Worm (Caenorhabditis elegans): Measurements from ENCODE around the gene vps-53.

vps-53 gene

DNA sequence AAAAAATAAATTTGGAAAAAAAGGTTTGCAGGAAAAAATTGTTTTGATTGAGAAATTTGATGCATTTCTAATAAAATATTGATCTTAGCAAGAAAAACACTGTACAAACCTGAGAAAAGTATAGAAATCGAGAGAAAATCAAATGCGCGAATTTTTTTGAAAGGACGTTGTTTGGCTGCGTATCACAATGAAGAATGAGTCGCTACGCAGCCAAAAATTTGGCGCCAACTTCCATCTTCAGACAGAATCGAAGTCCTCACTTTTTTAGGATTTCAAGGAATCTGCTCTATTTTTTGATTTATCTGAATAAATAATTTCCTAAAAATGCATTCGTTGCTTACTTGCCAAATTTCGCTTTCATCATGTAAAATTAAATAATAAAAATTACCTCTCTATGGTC is 10.6 kb downstream of the vps-53 start:
- TF ChIP-seq unc-62 (GFP tag; optimal IDR thresholded peaks at IDR 0.05) = no peak

DNA sequence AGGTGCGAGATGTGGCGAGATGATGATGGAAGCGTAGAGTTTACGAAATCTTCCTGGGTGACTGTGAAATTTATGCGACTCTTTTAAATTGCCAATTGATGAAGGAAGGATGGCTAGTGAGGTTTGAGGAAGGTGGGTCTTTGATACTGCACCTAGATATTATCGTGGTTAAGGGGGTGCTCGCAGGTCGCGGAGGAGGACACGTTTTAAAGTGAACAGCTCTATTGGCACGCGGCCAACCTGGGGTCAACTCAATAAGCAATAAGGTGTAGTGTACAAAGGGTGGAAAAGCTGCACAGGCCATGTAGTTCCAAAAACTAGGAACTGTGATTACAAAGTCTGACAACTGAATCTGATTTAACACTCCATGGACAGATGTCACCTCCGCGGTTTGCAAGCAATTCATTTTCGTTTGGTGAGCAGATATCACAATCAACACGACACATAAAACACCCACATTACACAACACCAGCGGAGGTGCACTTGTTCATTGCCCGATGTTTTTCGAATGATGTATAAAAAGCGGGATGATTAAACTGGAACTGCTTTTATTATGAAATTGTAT is 11.9 kb downstream of the vps-53 start:
- no peak for TF ChIP-seq unc-62 (GFP tag; optimal IDR thresholded peaks at IDR 0.05)

DNA sequence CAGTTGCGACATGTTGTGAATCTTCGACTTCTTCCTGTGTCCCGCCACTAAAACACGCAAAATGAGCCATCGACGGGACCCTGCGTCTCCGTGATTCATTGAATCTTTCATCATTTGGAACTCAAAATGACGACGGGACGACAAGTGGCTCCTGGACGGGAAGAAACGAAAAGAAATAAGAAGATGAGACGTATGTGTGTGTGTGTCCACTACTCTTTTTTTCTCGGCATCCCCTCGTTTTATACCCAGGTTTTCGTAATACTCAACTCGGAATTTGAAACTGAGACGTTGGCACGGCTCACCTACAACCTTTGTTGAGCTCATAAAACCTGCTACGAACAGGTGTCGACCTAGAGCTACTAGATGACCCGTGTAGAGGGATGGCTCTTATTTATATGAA is 12.8 kb downstream of the vps-53 start:
- no peak for TF ChIP-seq unc-62 (GFP tag; optimal IDR thresholded peaks at IDR 0.05)

DNA sequence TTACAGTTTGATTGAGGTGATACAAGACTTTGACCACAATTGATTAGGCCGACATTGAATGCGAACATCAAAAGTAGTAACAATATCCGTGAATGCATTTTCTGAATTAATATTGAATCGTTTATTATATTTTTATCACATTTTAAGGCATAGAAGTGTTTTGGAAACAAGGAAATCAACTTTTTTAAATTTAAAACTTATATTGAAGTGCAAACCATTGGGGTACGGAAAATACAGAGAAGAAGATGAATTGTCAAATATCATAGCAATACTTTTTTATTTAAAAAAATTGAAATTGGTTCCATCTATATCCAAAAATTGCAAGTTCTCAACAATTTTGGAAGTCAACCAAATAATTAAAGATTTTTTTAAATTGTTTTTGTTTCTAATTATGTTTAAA is 14.1 kb downstream of the vps-53 start, which contains the start of gene T05G5.1:
Gene T05G5.1, minus strand, starts transcription at position 101 of the 400 bp plus-strand sequence.
- no peak for TF ChIP-seq unc-62 (GFP tag; optimal IDR thresholded peaks at IDR 0.05)

DNA sequence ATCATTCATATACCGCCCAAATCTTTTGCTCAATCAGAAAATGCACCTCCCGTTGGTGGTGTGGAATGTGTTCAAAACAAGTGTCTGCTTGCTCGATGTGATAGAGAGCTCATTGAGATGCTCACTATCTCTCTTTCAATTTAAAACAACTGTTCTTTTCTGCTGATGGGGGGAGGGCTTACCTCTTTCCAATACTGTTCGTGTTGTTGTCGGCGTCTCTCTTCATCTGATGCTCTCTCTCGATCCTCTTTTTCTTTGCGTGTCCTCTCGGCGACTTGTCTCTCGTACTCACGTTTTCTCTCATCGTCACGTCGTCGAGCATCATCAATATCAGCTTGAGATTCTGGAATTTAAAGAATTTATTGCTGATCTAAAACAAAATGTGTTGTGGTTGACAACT is 15.3 kb downstream of the vps-53 start:
- no peak for TF ChIP-seq unc-62 (GFP tag; optimal IDR thresholded peaks at IDR 0.05)

DNA sequence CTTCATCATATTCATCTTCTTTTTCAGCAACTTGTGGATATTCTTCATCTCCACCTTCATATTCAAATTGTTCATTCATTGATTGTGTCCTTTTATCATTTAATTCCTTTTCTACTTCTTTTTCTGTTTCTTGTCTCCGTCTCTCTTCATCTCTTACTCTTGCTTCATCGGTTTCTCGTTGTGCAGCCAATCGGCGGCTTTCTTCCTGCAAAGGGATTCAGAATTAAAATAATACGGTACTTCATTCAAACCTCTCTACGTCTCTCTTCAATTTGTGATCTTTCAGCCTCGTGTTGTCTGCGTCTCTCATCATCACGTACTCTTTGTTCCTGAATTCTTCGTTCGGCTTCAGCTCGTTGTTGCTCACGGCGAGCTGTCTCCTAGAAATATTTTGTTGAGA is 16.7 kb downstream of the vps-53 start:
- TF ChIP-seq unc-62 (GFP tag; optimal IDR thresholded peaks at IDR 0.05) = no peak

DNA sequence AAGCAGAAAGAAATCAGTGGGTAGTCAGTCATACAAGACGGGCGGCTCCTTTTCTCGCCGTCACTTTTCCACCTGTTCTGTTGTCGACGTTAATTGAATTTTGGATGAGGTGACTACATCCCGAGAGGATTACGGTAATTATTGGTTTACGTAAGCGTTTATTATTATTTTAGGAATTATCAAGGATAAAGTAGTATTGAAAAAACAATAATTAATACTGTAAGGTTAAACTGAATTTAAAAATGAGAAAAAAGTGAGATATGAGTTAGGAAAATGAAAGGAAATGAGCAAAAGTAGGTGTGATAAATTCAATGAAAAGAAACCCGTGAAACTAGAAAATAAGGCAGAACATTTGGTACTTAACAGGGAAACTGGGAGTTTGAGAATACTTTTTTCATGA is 18.4 kb downstream of the vps-53 start, which contains the start of gene hlh-4:
Gene hlh-4, minus strand, starts transcription at position 101 of the 400 bp plus-strand sequence.
- no peak for TF ChIP-seq unc-62 (GFP tag; optimal IDR thresholded peaks at IDR 0.05)

DNA sequence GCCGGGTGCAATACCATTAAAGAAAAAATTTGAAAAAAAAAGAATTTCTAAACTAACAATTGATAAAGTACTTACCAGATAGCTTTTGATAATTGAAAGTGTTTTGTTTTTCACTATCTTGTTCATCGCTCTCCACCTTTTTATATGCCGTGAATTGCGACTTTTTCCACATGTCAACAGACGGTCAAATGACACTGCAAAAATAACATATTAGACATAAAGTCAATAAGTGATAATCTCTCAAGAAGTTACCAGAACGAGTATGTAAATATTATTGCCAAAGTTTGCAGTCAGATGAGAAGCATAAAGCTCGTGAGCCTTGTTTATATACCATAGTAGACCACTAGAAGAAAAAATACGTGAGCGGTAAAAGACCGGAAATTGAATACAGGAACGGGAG is 21.5 kb downstream of the vps-53 start, which contains the start of gene dao-6:
Gene dao-6, minus strand, starts transcription at position 345 of the 400 bp plus-strand sequence.
- no peak for TF ChIP-seq unc-62 (GFP tag; optimal IDR thresholded peaks at IDR 0.05)

DNA sequence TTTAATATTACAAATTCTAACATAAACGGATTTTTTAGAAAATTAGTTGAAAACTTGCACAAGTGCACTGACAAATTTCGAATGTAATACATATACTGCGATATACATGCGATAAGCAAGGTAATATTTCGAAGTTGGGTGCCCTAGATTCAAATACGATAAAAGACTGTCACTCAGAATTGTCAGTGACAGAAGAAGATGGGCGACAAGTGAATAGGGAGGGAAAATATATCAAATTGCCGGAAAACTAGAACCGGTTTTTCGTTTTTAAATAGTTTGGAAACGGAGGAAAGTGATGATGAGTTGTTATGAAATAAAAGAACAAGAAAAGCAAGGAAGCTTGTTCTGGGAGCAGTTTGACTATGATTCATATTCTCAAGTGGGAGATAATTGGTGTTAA is 23.3 kb downstream of the vps-53 start:
- TF ChIP-seq unc-62 (GFP tag; optimal IDR thresholded peaks at IDR 0.05) = no peak

DNA sequence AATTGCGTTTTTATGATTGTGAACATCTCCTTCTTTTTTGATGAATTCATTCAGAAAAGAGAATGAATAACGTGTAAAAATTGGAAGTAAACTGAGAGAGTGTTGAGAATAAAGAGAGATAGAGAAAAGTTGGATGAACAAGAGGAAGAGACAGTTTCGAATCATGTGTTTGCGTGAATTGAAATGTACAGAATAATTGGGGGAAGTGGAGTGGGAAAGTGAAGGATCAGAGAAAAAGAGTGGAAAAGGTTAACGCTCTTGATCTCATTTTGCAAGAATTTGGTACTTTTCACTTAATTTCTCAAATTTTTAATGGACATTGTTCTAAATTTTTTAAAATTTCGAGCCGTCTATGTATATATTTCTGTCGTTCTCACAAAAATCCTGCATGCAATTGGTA is 24.0 kb downstream of the vps-53 start:
- no peak for TF ChIP-seq unc-62 (GFP tag; optimal IDR thresholded peaks at IDR 0.05)

DNA sequence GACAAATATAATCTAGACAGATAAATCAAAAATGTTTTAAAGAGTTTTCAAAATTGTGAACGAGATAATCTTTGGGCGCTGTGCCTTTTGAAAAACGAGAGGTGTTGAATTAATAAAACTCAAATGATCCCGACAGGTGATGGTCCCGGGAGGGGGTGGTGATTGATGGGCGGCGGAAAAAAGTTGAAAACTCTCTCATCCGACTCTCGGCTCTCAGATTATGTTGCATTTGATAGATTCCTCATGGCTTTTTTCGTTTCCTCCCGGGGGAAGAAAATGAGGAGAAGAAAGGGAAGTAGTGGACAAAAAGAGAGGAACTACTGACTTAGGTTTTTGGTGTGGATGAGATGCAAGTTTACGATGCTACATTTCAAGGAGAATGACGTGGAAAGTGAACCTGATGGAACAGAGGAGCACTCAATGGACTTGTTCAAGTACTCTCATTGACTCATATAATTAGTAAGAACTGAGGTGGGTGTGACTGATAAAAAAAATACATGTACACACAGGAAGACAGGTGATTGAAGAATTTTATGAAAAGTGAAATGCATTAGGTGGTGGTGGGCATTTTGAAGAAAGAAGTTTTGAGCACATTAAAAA is 25.9 kb downstream of the vps-53 start:
- no peak for TF ChIP-seq unc-62 (GFP tag; optimal IDR thresholded peaks at IDR 0.05)

DNA sequence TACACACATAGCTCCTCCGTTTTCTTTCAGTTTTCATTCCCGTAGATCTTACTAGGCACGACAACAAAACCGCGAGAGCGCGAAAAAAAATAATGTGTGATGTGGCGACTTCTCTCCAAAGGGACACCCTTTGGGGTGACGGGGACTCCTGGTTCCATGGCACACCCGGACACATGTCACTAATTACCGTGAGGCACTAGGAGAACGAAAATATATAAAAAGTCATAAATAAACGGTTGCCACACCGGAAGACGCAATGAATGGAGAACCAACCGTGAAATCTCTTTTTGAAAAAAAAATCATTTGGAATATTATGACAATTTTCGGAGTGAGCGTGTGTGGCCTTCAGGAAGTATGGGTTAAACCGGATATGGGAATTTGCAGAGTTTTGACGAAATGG is 26.9 kb downstream of the vps-53 start:
- no peak for TF ChIP-seq unc-62 (GFP tag; optimal IDR thresholded peaks at IDR 0.05)

DNA sequence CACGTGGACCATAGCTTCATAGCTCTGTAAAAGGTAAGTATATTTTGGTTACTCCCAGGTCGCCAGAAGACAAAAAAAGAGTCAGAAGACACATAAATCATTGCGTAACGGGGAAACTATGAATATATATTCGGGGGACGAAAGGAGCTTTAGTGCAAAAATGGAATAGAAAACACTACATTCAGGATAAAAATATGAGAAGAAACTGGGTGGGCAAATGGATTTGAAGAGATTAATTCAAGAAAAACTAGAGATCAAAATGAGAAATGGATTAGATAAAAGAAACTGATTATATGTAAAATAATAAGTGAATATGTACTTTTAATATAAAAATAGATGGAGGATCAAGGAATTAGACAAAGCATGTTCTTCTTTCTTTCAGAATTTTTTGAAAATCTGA is 29.9 kb downstream of the vps-53 start, which contains the start of gene C07A9.12:
Gene C07A9.12, minus strand, starts transcription at position 101 of the 400 bp plus-strand sequence.
- no peak for TF ChIP-seq unc-62 (GFP tag; optimal IDR thresholded peaks at IDR 0.05)

DNA sequence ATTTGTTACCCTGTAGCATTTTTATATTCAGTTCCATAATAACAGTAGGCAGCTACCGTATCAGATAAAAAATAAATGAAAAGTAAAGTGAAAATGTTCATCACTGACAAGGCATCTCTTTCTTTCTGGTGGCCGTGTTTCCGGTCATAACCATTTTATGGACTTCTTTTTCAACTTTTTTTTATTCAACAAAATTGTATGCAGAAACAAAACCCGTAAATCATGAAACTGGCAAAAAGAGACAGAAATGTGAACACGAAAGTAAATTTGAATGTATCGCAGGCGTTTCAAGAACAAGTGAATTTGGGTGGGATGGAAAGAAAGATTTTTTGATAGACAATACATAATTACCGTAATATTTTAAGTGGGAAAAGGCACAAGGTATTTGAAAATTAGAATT is 32.2 kb downstream of the vps-53 start, which contains the start of gene clec-162:
Gene clec-162, minus strand, starts transcription at position 101 of the 400 bp plus-strand sequence.
- TF ChIP-seq unc-62 (GFP tag; optimal IDR thresholded peaks at IDR 0.05) = no peak

DNA sequence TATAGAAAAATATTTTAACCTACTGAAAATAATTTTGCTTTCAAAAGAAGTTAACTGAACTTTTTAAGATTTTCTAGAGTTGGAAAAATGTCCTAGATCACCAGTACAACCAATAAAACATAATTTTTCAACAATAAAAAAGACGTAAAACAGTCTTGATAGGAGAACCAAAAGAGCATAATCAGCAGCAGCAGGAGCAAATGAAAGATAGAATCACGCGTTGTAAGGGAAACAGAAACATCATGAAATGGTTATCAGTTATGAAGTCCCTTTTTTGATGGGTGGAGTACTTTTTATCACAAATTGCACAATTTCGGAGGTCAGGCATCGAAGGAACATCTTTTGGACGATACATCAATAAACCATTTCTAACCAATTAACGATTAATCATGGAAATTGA is 35.3 kb downstream of the vps-53 start:
- TF ChIP-seq unc-62 (GFP tag; optimal IDR thresholded peaks at IDR 0.05) = no peak

DNA sequence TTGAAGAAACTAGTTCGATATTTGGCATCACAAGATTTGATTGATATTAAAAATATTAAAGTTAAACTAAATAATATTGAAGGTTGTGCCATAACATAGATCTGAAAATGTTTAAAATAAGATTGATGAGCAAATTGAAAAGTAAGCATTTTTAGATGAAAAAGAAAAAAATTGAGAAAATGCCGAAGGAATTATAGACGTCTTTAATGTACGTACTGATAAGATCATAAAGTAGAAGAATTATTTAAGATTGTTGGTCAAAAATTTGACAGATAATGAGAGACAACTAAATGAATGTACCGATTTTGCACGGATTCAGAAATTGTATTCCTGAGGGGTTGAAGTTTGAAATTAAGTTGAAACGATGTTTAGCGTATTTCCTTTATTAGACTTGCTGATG is 37.1 kb downstream of the vps-53 start, which contains the start of gene ncx-7:
Gene ncx-7, minus strand, starts transcription at position 101 of the 400 bp plus-strand sequence.
- no peak for TF ChIP-seq unc-62 (GFP tag; optimal IDR thresholded peaks at IDR 0.05)

DNA sequence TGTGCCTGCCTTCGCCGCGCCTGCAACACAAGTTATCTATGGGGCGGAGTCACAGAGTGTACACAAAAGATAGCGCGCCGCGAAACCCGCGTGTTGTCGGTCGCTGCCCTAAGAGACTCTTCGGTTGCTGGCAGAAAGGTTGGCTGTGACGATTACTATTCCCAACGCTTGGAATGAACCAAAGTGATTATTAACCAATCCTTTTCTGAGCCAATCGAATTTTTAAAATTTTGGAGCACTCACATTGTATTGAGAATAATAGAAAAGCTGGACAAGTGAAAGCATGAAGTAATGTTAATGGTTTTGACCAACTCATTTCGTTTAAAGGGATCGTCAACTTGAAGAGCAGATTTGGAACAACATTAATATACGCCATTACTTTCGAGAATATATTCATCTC is 40.1 kb downstream of the vps-53 start:
- TF ChIP-seq unc-62 (GFP tag; optimal IDR thresholded peaks at IDR 0.05) = no peak

Data from whole organism, dauer.